Fruit fly (Drosophila melanogaster) S2 (cell line): Measurements from ENCODE around the gene nop5.

ENCODE experiments used
- CG8478 ChIP-seq: fragments of >200 bp; optimal IDR thresholded peaks from 2 replicates; lab custom pipeline; 2018
- CTCF ChIP-seq, 2 experiments: fragments of >200 bp; optimal IDR thresholded peaks; 2 replicates each; lab custom pipeline; 2018

Gene nop5

DNA sequence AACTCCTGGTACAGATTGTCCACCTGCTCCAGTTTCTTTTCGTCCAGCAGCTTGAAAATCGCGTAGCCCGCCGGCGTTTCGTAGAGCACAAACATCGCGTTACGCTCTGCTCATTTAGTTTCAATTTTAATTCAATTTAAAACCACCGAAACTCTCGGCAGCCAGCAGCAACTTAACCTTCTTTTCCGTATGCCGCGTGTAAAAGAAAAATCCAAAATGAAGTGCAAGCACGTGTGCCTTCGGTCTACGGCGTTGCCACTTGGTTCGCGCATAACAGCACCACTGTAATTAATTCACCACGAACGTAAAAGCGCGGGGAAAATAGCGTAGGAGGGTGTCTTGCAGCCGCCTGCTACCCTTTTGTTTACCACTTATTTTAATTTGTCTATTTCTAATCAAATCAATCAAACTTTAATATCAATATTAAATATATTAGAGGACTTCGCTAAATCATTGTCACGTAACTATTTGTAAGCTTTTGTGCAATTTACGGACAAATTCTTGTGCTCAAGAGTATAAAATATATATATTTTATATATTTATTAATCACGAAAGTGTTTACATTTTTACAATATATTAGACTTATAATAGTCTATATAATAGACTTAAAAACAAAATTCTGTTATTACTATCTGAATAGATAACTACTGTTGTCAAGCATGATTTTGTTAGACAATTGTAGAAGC is at the start of gene nop5:
Gene nop5 (minus strand): TSS at position 227 of the 686 bp plus-strand sequence.
- TF ChIP-seq CG8478, result no peak
- TF ChIP-seq CTCF (optimal IDR thresholded peaks at IDR 0.05; lab: Kevin White, UChicago), result peak in 1 of 2 experiments; percentile 24

DNA sequence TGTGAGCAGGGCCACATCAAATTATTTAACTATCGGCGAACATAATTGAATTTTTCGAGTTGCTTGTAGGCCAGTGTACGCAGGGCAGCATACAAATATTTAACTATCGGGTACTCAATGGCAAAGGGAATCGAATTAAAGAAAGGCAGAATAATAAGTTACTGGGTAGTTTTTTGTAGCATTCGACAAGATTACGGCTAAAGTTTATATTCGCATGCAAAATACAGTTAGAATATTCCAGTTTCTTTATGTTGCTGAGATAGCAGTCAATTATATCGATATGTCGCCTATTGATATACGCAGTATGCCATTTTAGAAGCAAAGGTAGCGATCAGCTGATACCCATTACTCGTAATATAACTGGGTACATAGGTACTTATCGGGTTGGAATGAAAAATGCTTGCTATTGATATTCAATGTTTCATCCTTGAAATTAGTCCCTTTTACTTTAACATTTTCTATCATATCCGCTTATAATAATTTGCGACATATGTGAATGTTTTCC is 49.5 kb upstream of the nop5 start:
- TF ChIP-seq CG8478, result no peak
- peak; percentile 50 for TF ChIP-seq CTCF (optimal IDR thresholded peaks at IDR 0.05; lab: Kevin White, UChicago)

- no peak for TF ChIP-seq CG8478
- TF ChIP-seq CTCF (optimal IDR thresholded peaks at IDR 0.05; lab: Kevin White, UChicago), result no peak
Measured at dm6 chr2L:6967422-6968012, 49.0 kb upstream of the nop5 start, which contains the start of gene Sumo. Sumo (minus strand) TSS chr2L:6967644.

DNA sequence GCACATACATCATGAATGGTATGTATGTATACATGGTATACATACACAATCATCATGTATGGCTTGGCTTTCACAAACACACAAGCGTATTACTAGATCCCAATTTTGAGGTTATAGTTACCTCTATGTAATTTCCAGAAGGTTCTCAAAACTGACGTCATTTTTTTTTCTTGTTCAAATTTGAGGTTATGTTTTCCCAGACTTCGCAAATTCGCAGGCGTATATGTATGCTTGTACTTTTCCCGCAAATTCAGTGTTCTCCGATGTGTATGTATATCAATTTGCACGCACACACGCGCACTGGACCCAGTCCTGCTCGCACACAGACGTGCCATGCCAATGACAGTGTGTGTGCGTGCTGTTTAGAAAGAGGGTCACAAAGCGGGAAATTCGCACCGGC is 47.8 kb upstream of the nop5 start:
- TF ChIP-seq CG8478 (no peak), CTCF (optimal IDR thresholded peaks at IDR 0.05; lab: Kevin White, UChicago) (no peak)

- TF ChIP-seq CTCF (optimal IDR thresholded peaks at IDR 0.05; lab: Kevin White, UChicago) (no peak), CG8478 (no peak)
Measured at dm6 chr2L:6964632-6965031, 46.1 kb upstream of the nop5 start.

DNA sequence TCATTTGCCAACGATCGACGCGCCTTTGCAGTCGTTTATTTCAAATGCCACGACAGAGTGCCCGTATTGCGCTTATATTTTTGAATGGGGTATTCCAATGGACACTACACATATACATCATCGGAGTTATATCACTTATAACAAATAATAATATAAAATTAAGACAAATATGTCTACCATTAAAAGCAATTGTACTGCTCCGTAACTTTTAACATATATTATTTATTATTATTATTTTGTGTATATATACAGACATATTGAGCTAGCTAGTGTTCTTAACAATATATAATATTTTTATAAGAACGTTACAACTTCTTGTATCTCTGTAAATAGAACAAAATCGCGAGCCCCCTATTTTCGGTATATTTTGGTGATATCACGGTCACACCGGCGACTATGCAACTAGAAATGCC is 45.5 kb upstream of the nop5 start, which contains the start of the genes sip2 and Coprox:
Gene sip2 (minus strand): TSS at position 53 of the 413 bp plus-strand sequence.
Gene Coprox (plus strand): TSS at position 400 of the 413 bp plus-strand sequence.
- TF ChIP-seq CG8478 (no peak), CTCF (optimal IDR thresholded peaks at IDR 0.05; lab: Kevin White, UChicago) (no peak)

- no peak for TF ChIP-seq CTCF (optimal IDR thresholded peaks at IDR 0.05; lab: Kevin White, UChicago)
- TF ChIP-seq CG8478, result no peak
Measured at dm6 chr2L:6960165-6960564, 41.6 kb upstream of the nop5 start, which contains the start of the genes Atac1 and Hmgcl. Atac1 (minus strand) TSS chr2L:6960328. Hmgcl (plus strand) TSS chr2L:6960377.

dm6 chr2L:6956725-6957124 is 38.2 kb upstream of the nop5 start, which contains the start of the genes CG13775 and CG3430:
CG13775 (minus strand) TSS chr2L:6956950.
CG3430 (plus strand) TSS chr2L:6957008.
- TF ChIP-seq CTCF (optimal IDR thresholded peaks at IDR 0.05; lab: Kevin White, UChicago) (no peak), CG8478 (no peak)

DNA sequence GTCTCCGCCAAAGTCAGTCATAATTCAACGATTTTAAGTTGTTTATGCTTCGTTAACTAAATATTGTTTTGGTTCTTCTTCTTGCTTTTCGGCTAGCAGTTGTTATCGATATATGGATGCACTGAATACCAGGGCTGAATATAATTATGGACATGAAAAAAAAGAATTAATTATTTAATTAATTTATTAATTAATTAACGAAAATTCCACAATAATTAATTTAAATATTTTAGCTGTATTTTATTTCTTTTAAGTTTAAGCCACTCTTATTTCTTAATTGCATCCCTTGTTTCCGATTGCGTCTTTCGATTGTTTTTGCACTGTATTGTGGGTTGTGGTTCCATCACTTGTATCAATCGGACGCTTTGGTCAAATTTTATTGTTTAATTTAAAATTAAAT is 31.6 kb upstream of the nop5 start, which contains the start of the genes Gas41 and SA1:
Gene Gas41 (minus strand): TSS at position 112 of the 400 bp plus-strand sequence.
Gene SA1 (plus strand): TSS at position 326 of the 400 bp plus-strand sequence.
- TF ChIP-seq CTCF (optimal IDR thresholded peaks at IDR 0.05; lab: Kevin White, UChicago) (no peak), CG8478 (no peak)

DNA sequence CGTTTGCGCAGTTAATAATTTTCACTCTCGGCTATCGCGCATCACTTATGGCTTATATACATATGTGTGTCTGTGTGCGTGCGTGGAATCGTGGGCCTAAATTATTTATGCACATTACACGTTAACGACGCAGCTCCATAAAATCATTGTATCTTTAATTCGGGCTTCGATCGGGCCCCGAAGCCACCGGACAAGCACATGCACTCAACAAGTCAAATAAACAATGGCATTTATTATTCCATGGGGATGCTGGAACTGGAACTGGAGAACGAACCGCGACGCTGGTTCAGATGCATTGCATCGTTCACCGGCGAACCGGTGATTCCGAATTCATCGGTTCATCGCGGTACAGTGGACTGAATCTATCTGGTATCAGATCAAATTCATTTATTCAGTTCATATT is 30.0 kb upstream of the nop5 start, which contains the start of gene ihog:
Gene ihog (minus strand): TSS at position 269 of the 403 bp plus-strand sequence.
- TF ChIP-seq CTCF (optimal IDR thresholded peaks at IDR 0.05; lab: Kevin White, UChicago) (peak in 1 of 2 experiments; percentile 9), CG8478 (no peak)

DNA sequence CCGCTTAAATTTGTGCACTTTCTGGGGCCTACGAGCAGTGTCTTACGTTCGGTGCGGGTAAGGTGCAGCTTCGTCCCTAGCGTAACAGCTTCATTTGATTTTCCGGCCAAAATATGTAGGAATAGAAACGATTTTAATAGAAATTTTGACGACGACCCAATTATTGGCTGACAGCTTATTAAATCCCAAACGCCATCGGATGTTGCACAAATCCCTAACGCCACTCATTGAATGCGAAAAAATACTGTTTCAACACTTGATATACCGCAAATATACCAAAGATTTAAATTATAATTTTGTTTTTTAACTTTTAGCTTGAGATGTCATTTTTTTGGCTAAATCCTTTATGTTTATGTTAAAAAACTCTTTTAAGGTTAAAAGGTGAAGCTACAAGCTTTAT is 26.5 kb upstream of the nop5 start, which contains the start of gene Fgop2:
Gene Fgop2 (minus strand): TSS at position 202 of the 400 bp plus-strand sequence.
- TF ChIP-seq CTCF (optimal IDR thresholded peaks at IDR 0.05; lab: Kevin White, UChicago) (no peak), CG8478 (no peak)

dm6 chr2L:6942714-6943113 is 24.2 kb upstream of the nop5 start, which contains the start of gene CG18304:
CG18304 (minus strand) TSS chr2L:6942814.
- TF ChIP-seq CG8478 (no peak), CTCF (optimal IDR thresholded peaks at IDR 0.05; lab: Kevin White, UChicago) (no peak)

dm6 chr2L:6941731-6942130 is 23.2 kb upstream of the nop5 start:
- TF ChIP-seq CG8478 (no peak), CTCF (optimal IDR thresholded peaks at IDR 0.05; lab: Kevin White, UChicago) (no peak)

DNA sequence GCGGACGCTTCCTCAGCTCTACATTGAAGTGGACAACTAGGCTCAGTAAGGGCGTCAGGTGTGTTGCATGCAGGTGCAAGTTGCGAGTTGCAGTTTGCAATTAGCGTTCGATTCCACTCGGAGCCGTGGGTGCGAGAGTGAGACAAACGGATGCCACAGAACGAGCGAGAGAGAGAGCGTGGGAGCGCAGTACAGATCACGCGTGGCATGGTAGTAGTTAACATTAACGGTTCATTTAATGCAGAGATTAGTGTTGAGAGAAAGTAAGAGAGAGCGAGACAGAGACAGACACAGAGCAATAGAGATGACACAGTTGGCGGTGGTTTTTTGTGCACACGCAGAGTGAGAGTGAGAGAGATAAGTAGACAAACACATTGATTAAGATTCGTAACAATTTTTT is 21.2 kb upstream of the nop5 start:
- TF ChIP-seq CG8478, result no peak
- peak in 1 of 2 experiments; percentile 35 for TF ChIP-seq CTCF (optimal IDR thresholded peaks at IDR 0.05; lab: Kevin White, UChicago)

dm6 chr2L:6931821-6932220 is 13.3 kb upstream of the nop5 start, which contains the start of gene CG43232:
CG43232 (plus strand) TSS chr2L:6932121.
- TF ChIP-seq CTCF (optimal IDR thresholded peaks at IDR 0.05; lab: Kevin White, UChicago) (no peak), CG8478 (no peak)
